Worm (Caenorhabditis elegans) whole organism, L4/young adult: Measurements from ENCODE around the gene C08F8.3.

Experiments
- W03F9.2 ChIP-seq: fragments of 150-350 bp; optimal IDR thresholded peaks from 2 replicates; lab custom pipeline; 2014; ENCODE audit warnings: missing biosample characterization, missing genetic modification characterization
- dao-5 ChIP-seq: sonication (generic microtip); optimal IDR thresholded peaks from 2 replicates; lab custom pipeline; 2016; ENCODE audit warnings: missing genotype, missing genetic modification characterization, moderate library complexity, missing compliant biosample characterization
- him-1 ChIP-seq: sonication (generic microtip); optimal IDR thresholded peaks from 2 replicates; lab custom pipeline; 2016; ENCODE audit warnings: missing genotype, missing genetic modification reagents, missing genetic modification characterization, missing compliant biosample characterization

Gene C08F8.3

ce11 chrIV:11142314-11143227 lies 12.3 kb upstream of the C08F8.3 start, which contains the start of gene skih-2:
skih-2 (minus strand) TSS chrIV:11142364.
- TF ChIP-seq W03F9.2 (tag; lab: Kevin White, UChicago) = peak; percentile 14
- no peak for TF ChIP-seq him-1 (tag; lab: Kevin White, UChicago)

ce11 chrIV:11143228-11143444 lies 11.7 kb upstream of the C08F8.3 start, which contains the start of gene F01G4.4:
F01G4.4 (plus strand) TSS chrIV:11143345.
- TF ChIP-seq W03F9.2 (tag; lab: Kevin White, UChicago) (no peak), him-1 (tag; lab: Kevin White, UChicago) (no peak), dao-5 (tag; lab: Kevin White, UChicago) (no peak)

ce11 chrIV:11145929-11146339 lies 8.9 kb upstream of the C08F8.3 start:
- no peak for TF ChIP-seq him-1 (tag; lab: Kevin White, UChicago)
- TF ChIP-seq dao-5 (tag; lab: Kevin White, UChicago) = no peak
- TF ChIP-seq W03F9.2 (tag; lab: Kevin White, UChicago) = no peak

ce11 chrIV:11146492-11146891 lies 8.4 kb upstream of the C08F8.3 start:
- TF ChIP-seq dao-5 (tag; lab: Kevin White, UChicago) = no peak
- TF ChIP-seq him-1 (tag; lab: Kevin White, UChicago) = no peak
- no peak for TF ChIP-seq W03F9.2 (tag; lab: Kevin White, UChicago)

ce11 chrIV:11146962-11147470 lies 7.8 kb upstream of the C08F8.3 start, which contains the start of gene pigq-1:
pigq-1 (minus strand) TSS chrIV:11147247.
- TF ChIP-seq dao-5 (tag; lab: Kevin White, UChicago) = peak; percentile 12
- no peak for TF ChIP-seq him-1 (tag; lab: Kevin White, UChicago)
- no peak for TF ChIP-seq W03F9.2 (tag; lab: Kevin White, UChicago)

ce11 chrIV:11148788-11149366 lies 6.0 kb upstream of the C08F8.3 start:
- TF ChIP-seq W03F9.2 (tag; lab: Kevin White, UChicago) (peak; percentile 26), dao-5 (tag; lab: Kevin White, UChicago) (no peak)

ce11 chrIV:11149454-11150163 lies 5.2 kb upstream of the C08F8.3 start, which contains the start of the genes F01G4.6 and pfd-1:
F01G4.6 (minus strand) TSS chrIV:11149504.
pfd-1 (plus strand) TSS chrIV:11150113.
- no peak for TF ChIP-seq dao-5 (tag; lab: Kevin White, UChicago)
- TF ChIP-seq him-1 (tag; lab: Kevin White, UChicago) = peak; percentile 40
- peak; percentile 92 for TF ChIP-seq W03F9.2 (tag; lab: Kevin White, UChicago)

- TF ChIP-seq W03F9.2 (tag; lab: Kevin White, UChicago) (no peak), dao-5 (tag; lab: Kevin White, UChicago) (no peak), him-1 (tag; lab: Kevin White, UChicago) (no peak)
Observed at ce11 chrIV:11150844-11151243, 4.0 kb upstream of the C08F8.3 start, which contains the start of gene C08F8.2. C08F8.2 (plus strand) TSS chrIV:11150997.

- TF ChIP-seq dao-5 (tag; lab: Kevin White, UChicago) = no peak
- no peak for TF ChIP-seq him-1 (tag; lab: Kevin White, UChicago)
- TF ChIP-seq W03F9.2 (tag; lab: Kevin White, UChicago) = no peak
Observed at ce11 chrIV:11156526-11156925, 1.7 kb downstream of the C08F8.3 start.

ce11 chrIV:11159886-11160285 lies 5.0 kb downstream of the C08F8.3 start, which contains the start of gene mboa-4:
mboa-4 (minus strand) TSS chrIV:11159986.
- TF ChIP-seq dao-5 (tag; lab: Kevin White, UChicago) (no peak), him-1 (tag; lab: Kevin White, UChicago) (no peak), W03F9.2 (tag; lab: Kevin White, UChicago) (no peak)

- no peak for TF ChIP-seq W03F9.2 (tag; lab: Kevin White, UChicago)
- no peak for TF ChIP-seq him-1 (tag; lab: Kevin White, UChicago)
- no peak for TF ChIP-seq dao-5 (tag; lab: Kevin White, UChicago)
Observed at ce11 chrIV:11160707-11161106, 5.9 kb downstream of the C08F8.3 start, which contains the start of gene C08F8.15. C08F8.15 (minus strand) TSS chrIV:11160807.

- no peak for TF ChIP-seq W03F9.2 (tag; lab: Kevin White, UChicago)
Observed at ce11 chrIV:11162451-11162850, 7.6 kb downstream of the C08F8.3 start, which contains the start of gene fbxb-9. fbxb-9 (minus strand) TSS chrIV:11162551.

- no peak for TF ChIP-seq dao-5 (tag; lab: Kevin White, UChicago)
- no peak for TF ChIP-seq him-1 (tag; lab: Kevin White, UChicago)
- TF ChIP-seq W03F9.2 (tag; lab: Kevin White, UChicago) = no peak
Observed at ce11 chrIV:11164831-11165230, 10.0 kb downstream of the C08F8.3 start, which contains the start of gene C08F8.6. C08F8.6 (minus strand) TSS chrIV:11164931.
